Fruit fly (Drosophila melanogaster): ENCODE measurements around the gene heca.

The heca gene

dm6 chr3R:30334359-30334954 is 56.7 kb downstream of the heca start (continued):
- TF ChIP-seq CG16779 (GFP tag; IDR thresholded peaks at IDR 0.05) = no peak
- no peak for TF ChIP-seq tgo (GFP tag; IDR thresholded peaks at IDR 0.05)
- TF ChIP-seq CG14050 (GFP tag; IDR thresholded peaks at IDR 0.05) = no peak
- no peak for TF ChIP-seq vnd (GFP tag; IDR thresholded peaks at IDR 0.05; ENCODE audit: partially characterized antibody)
- no peak for TF ChIP-seq CG17612 (GFP tag; IDR thresholded peaks at IDR 0.05)
- no peak for TF ChIP-seq ci (GFP tag; IDR thresholded peaks at IDR 0.05)
- peak; percentile 15 for TF ChIP-seq nom (GFP tag; optimal IDR thresholded peaks at IDR 0.05)
- no peak for TF ChIP-seq CG32772 (GFP tag; IDR thresholded peaks at IDR 0.05)
- TF ChIP-seq lbe (GFP tag; optimal IDR thresholded peaks at IDR 0.05) = peak; percentile 50
- no peak for TF ChIP-seq Dad (GFP tag; optimal IDR thresholded peaks at IDR 0.05)
- no peak for TF ChIP-seq Ets65A (GFP tag)
- TF ChIP-seq br (optimal IDR thresholded peaks at IDR 0.05) = no peak
- TF ChIP-seq odd (GFP tag; optimal IDR thresholded peaks at IDR 0.05) = no peak
- 0 out of 2 replicates have a peak, but pooled peaks have one; percentile 19 for TF ChIP-seq CG17328 (GFP tag; IDR thresholded peaks at IDR 0.05)
- TF ChIP-seq kni (GFP tag; optimal IDR thresholded peaks at IDR 0.05) = peak; percentile 22
- no peak for TF ChIP-seq CG6791 (GFP tag; IDR thresholded peaks at IDR 0.05; ENCODE audit: partially characterized antibody)
- no peak for TF ChIP-seq chn (GFP tag; optimal IDR thresholded peaks at IDR 0.05)
- peak; percentile 20 for TF ChIP-seq CG14710 (tag; optimal IDR thresholded peaks at IDR 0.05)
- TF ChIP-seq tin (GFP tag; optimal IDR thresholded peaks at IDR 0.05) = no peak
- no peak for TF ChIP-seq Meics (GFP tag; optimal IDR thresholded peaks at IDR 0.05)
- peak; percentile 7 for TF ChIP-seq Oli (tag; optimal IDR thresholded peaks at IDR 0.05)
- no peak for TF ChIP-seq Sox100B (GFP tag; optimal IDR thresholded peaks at IDR 0.05)
- TF ChIP-seq CG3838 (GFP tag; optimal IDR thresholded peaks at IDR 0.05) = no peak
- no peak for TF ChIP-seq CG8478 (optimal IDR thresholded peaks at IDR 0.05)
- no peak for TF ChIP-seq gsb (GFP tag; IDR thresholded peaks at IDR 0.05)
- TF ChIP-seq chinmo (GFP tag; IDR thresholded peaks at IDR 0.05; ENCODE audit: partially characterized antibody) = no peak
- TF ChIP-seq pan (optimal IDR thresholded peaks at IDR 0.05) = no peak
- TF ChIP-seq pan (GFP tag; optimal IDR thresholded peaks at IDR 0.05 in 1 of 2, IDR thresholded peaks at IDR 0.05 in 1 of 2) = no peak
- no peak for TF ChIP-seq pum (GFP tag; optimal IDR thresholded peaks at IDR 0.05)
- no peak for TF ChIP-seq tup (GFP tag; optimal IDR thresholded peaks at IDR 0.05)
- no peak for TF ChIP-seq CG34224 (GFP tag; IDR thresholded peaks at IDR 0.05; ENCODE audit: partially characterized antibody)
- TF ChIP-seq CG3995 (GFP tag; optimal IDR thresholded peaks at IDR 0.05) = no peak
- no peak for TF ChIP-seq HLHmδ (GFP tag; optimal IDR thresholded peaks at IDR 0.05)
- TF ChIP-seq Scr (GFP tag; IDR thresholded peaks at IDR 0.05; ENCODE audit: partially characterized antibody) = no peak
- peak in 1 of 3 experiments; percentile 27 for TF ChIP-seq lola (GFP tag; optimal IDR thresholded peaks at IDR 0.05)
- TF ChIP-seq CG43689 (GFP tag; IDR thresholded peaks at IDR 0.05) = no peak
- peak; percentile 56 for TF ChIP-seq Xrp1 (GFP tag; IDR thresholded peaks at IDR 0.05)
- TF ChIP-seq CG16863 (GFP tag; optimal IDR thresholded peaks at IDR 0.05) = no peak
- no peak for TF ChIP-seq salm (tag; optimal IDR thresholded peaks at IDR 0.05)
- no peak for TF ChIP-seq Atf6 (GFP tag; IDR thresholded peaks at IDR 0.05)
- no peak for TF ChIP-seq CG5180 (GFP tag; optimal IDR thresholded peaks at IDR 0.05)
- TF ChIP-seq CG17385 (GFP tag; optimal IDR thresholded peaks at IDR 0.05) = peak; percentile 67
- peak; percentile 26 for TF ChIP-seq CG10979 (tag; optimal IDR thresholded peaks at IDR 0.05)
- TF ChIP-seq Nf-YB (GFP tag; optimal IDR thresholded peaks at IDR 0.05) = no peak
- no peak for TF ChIP-seq CG7928 (GFP tag; optimal IDR thresholded peaks at IDR 0.05)
- TF ChIP-seq dm (GFP tag; optimal IDR thresholded peaks at IDR 0.05) = no peak
- TF ChIP-seq H15 (GFP tag; IDR thresholded peaks at IDR 0.05) = no peak
- peak; percentile 24 for TF ChIP-seq oc (tag; optimal IDR thresholded peaks at IDR 0.05)
- no peak for TF ChIP-seq sqz (GFP tag; optimal IDR thresholded peaks at IDR 0.05)
- no peak for TF ChIP-seq BtbVII (GFP tag; optimal IDR thresholded peaks at IDR 0.05)
- TF ChIP-seq grn (GFP tag; optimal IDR thresholded peaks at IDR 0.05) = peak; percentile 40
